Worm (Caenorhabditis elegans) whole organism, early embryonic: ENCODE data around the gene fbxa-201.

Experiments used
- B0310.2 ChIP-seq: sonication (generic microtip); optimal IDR thresholded peaks from 2 replicates; lab custom pipeline; 2016; ENCODE audit warnings: mild to moderate bottlenecking, missing genetic modification characterization, missing compliant biosample characterization
- ama-1 ChIP-seq: fragments of 150-350 bp; optimal IDR thresholded peaks from 2 replicates; lab custom pipeline; 2014
- hmg-4 ChIP-seq: fragments of 200-800 bp; sonication (Bioruptor generic); optimal IDR thresholded peaks from 2 replicates; lab custom pipeline; 2018; ENCODE audit warnings: mild to moderate bottlenecking, missing genetic modification characterization, missing compliant biosample characterization
- pes-1 ChIP-seq: fragments of 200-800 bp; sonication (Bioruptor generic); IDR thresholded peaks from 2 replicates; pipeline ENCODE4 v1.3.6; 2022; ENCODE audit warnings: missing genetic modification reagents, missing genetic modification characterization, missing compliant biosample characterization

DNA sequence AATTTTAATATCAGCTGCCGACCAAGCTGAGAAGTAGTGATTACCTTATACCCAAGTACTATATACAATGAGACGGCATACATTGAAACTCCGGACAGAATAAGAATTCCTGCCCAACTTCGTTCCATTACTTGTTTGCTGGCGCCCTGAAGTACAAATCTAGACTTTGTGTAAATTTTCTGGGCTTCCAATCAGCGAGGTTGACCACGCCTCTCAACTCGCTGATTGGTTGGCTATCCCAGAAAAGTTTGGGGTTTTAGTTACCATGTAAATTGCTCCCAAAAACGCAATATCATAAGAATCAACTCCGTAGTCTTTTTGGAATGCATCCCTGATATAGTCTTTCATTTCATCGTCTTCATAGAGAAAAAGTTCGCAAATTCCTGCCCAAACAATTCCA, 19.9 kb upstream of the fbxa-201 start:
- TF ChIP-seq hmg-4 (GFP tag; lab: Kevin White, UChicago): no peak
- TF ChIP-seq B0310.2 (tag; lab: Kevin White, UChicago): no peak
- no peak for TF ChIP-seq ama-1 (lab: Kevin White, UChicago)
- no peak for TF ChIP-seq pes-1 (GFP tag; lab: Robert Waterston, UW)
